Fruit fly (Drosophila melanogaster) S2 (cell line): Measurements from ENCODE around the gene Octbeta3R.
"Not testable (repeated sequence)": the region's sequence is repeated elsewhere in the genome, so short reads cannot be mapped to it uniquely, and the experiment has no call there.

Experiments used
- CG8478 ChIP-seq: fragments of >200 bp; optimal IDR thresholded peaks from 2 replicates; lab custom pipeline; 2018
- CTCF ChIP-seq, 2 experiments: fragments of >200 bp; optimal IDR thresholded peaks; 2 replicates each; lab custom pipeline; 2018

DNA sequence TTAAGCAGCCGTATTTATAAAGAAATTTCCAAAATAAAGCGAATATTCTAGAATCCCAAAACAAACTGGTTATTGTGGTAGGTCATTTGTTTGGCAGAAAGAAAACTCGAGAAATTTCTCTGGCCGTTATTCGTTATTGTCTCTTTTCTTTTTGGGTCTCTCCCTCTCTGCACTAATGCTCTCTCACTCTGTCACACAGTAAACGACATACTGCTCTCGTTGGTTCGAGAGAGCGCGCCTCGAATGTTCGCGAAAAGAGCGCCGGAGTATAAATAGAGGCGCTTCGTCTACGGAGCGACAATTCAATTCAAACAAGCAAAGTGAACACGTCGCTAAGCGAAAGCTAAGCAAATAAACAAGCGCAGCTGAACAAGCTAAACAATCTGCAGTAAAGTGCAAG is 42.5 kb downstream of the Octbeta3R start, which contains the start of gene Hsp70Bb:
- TF ChIP-seq CG8478; CTCF (optimal IDR thresholded peaks at IDR 0.05; lab: Kevin White, UChicago): not testable (repeated sequence)
